Fruit fly (Drosophila melanogaster) whole organism: Measurements from ENCODE around the gene RhoGAP68F.

ENCODE experiments used
- CG8478 ChIP-seq: fragments of >200 bp; optimal IDR thresholded peaks from 2 replicates; lab custom pipeline; 2018; ENCODE audit warnings: inconsistent platforms
- Dll ChIP-seq: fragments of >200 bp; optimal IDR thresholded peaks from 2 replicates; lab custom pipeline; 2017
- usp ChIP-seq: fragments of >200 bp; optimal IDR thresholded peaks from 2 replicates; lab custom pipeline; 2017; ENCODE audit warnings: missing biosample characterization, missing genetic modification characterization, mixed read lengths

dm6 chr3L:12129111-12129510, 9.6 kb upstream of the RhoGAP68F start, which contains the start of gene Lsp2:
- TF ChIP-seq usp (no peak), Dll (lab: Kevin White, UChicago) (no peak), CG8478 (lab: Kevin White, UChicago) (no peak)
